Worm (Caenorhabditis elegans) whole organism, young adult: ENCODE data around the gene zmp-3.

Source experiments
- B0019.2 ChIP-seq: fragments of 200-800 bp; sonication (Bioruptor generic); conservative IDR thresholded peaks from 2 replicates; pipeline ENCODE4 v1.3.6; 2022; ENCODE audit warnings: missing genetic modification reagents, missing genetic modification characterization, missing compliant biosample characterization
- B0035.1 ChIP-seq: sonication (generic microtip); optimal IDR thresholded peaks from 2 replicates; lab custom pipeline; 2016; ENCODE audit warnings: missing genetic modification characterization, mild to moderate bottlenecking, missing compliant biosample characterization, missing genotype, missing genetic modification reagents
- C06A6.2 ChIP-seq: fragments of 200-800 bp; sonication (Bioruptor generic); conservative IDR thresholded peaks from 2 replicates; pipeline ENCODE4 v1.3.6; 2022; ENCODE audit warnings: missing genetic modification characterization, missing compliant biosample characterization
- F10E7.11 ChIP-seq: sonication (generic microtip); optimal IDR thresholded peaks from 2 replicates; lab custom pipeline; 2017; ENCODE audit warnings: mild to moderate bottlenecking, missing genetic modification characterization, moderate library complexity, missing compliant biosample characterization
- F39B2.1 ChIP-seq: fragments of 200-800 bp; sonication (Bioruptor generic); IDR thresholded peaks from 2 replicates; pipeline ENCODE4 v1.3.6; 2022; ENCODE audit warnings: missing genetic modification reagents, missing genetic modification characterization, missing compliant biosample characterization
- F57C9.4 ChIP-seq: sonication (generic microtip); optimal IDR thresholded peaks from 2 replicates; lab custom pipeline; 2017; ENCODE audit warnings: mild to moderate bottlenecking, missing genetic modification characterization, missing compliant biosample characterization
- T07F8.4 ChIP-seq: sonication (generic microtip); optimal IDR thresholded peaks from 2 replicates; lab custom pipeline; 2016; ENCODE audit warnings: mild to moderate bottlenecking, missing genetic modification characterization, moderate library complexity, missing compliant biosample characterization
- Y67H2A.10 ChIP-seq: fragments of 200-800 bp; sonication (Bioruptor generic); conservative IDR thresholded peaks from 2 replicates; pipeline ENCODE4 v1.3.6; 2022; ENCODE audit warnings: missing genetic modification reagents, missing genetic modification characterization, missing compliant biosample characterization
- Y79H2A.3 ChIP-seq: fragments of 200-800 bp; sonication (Bioruptor generic); conservative IDR thresholded peaks from 2 replicates; pipeline ENCODE4 v1.3.6; 2022; ENCODE audit warnings: missing genetic modification reagents, missing genetic modification characterization, missing compliant biosample characterization
- Y95B8A.8 ChIP-seq: fragments of 200-800 bp; sonication (Bioruptor generic); IDR thresholded peaks from 2 replicates; pipeline ENCODE4 v1.3.6; 2022; ENCODE audit warnings: missing genetic modification reagents, missing genetic modification characterization, missing compliant biosample characterization
- ZK185.1 ChIP-seq: sonication (generic microtip); optimal IDR thresholded peaks from 2 replicates; lab custom pipeline; 2016; ENCODE audit warnings: mild to moderate bottlenecking, missing genetic modification characterization, missing compliant biosample characterization; ENCODE audit not compliant: poor library complexity, severe bottlenecking
- attf-6 ChIP-seq: fragments of 200-800 bp; sonication (Bioruptor generic); IDR thresholded peaks from 2 replicates; pipeline ENCODE4 v1.3.6; 2022; ENCODE audit warnings: missing genetic modification reagents, missing genetic modification characterization, missing compliant biosample characterization
- cebp-2 ChIP-seq: fragments of 200-800 bp; sonication (Bioruptor generic); IDR thresholded peaks from 2 replicates; pipeline ENCODE4 v1.3.6; 2022; ENCODE audit warnings: missing genetic modification characterization, missing compliant biosample characterization
- ceh-100 ChIP-seq: fragments of 200-800 bp; sonication (Bioruptor generic); IDR thresholded peaks from 2 replicates; pipeline ENCODE4 v1.3.6; 2022; ENCODE audit warnings: missing genetic modification reagents, missing genetic modification characterization, missing compliant biosample characterization
- ceh-79 ChIP-seq: sonication (generic microtip); optimal IDR thresholded peaks from 2 replicates; lab custom pipeline; 2017; ENCODE audit warnings: mild to moderate bottlenecking, missing genetic modification characterization, missing compliant biosample characterization
- dox-1 ChIP-seq: fragments of 200-800 bp; sonication (Bioruptor generic); IDR thresholded peaks from 2 replicates; pipeline ENCODE4 v1.3.6; 2022; ENCODE audit warnings: missing genetic modification reagents, missing genetic modification characterization, missing compliant biosample characterization
- ekl-4 ChIP-seq: fragments of 200-800 bp; sonication (Bioruptor generic); IDR thresholded peaks from 2 replicates; pipeline ENCODE4 v1.3.6; 2022; ENCODE audit warnings: missing genetic modification reagents, missing genetic modification characterization, missing compliant biosample characterization
- fkh-3 ChIP-seq: sonication (generic microtip); optimal IDR thresholded peaks from 2 replicates; lab custom pipeline; 2016; ENCODE audit warnings: mild to moderate bottlenecking, missing genetic modification characterization, missing compliant biosample characterization
- him-1 ChIP-seq: sonication (generic microtip); optimal IDR thresholded peaks from 2 replicates; lab custom pipeline; 2016; ENCODE audit warnings: missing genotype, missing genetic modification reagents, missing genetic modification characterization, missing compliant biosample characterization
- hlh-12 ChIP-seq: sonication (generic microtip); optimal IDR thresholded peaks from 2 replicates; lab custom pipeline; 2016; ENCODE audit warnings: missing genetic modification characterization, missing compliant biosample characterization
- hlh-26 ChIP-seq: fragments of 200-800 bp; sonication (Bioruptor generic); conservative IDR thresholded peaks from 2 replicates; pipeline ENCODE4 v1.3.6; 2022; ENCODE audit warnings: missing genetic modification reagents, missing genetic modification characterization, missing compliant biosample characterization
- hmg-1.2 ChIP-seq: fragments of 200-800 bp; sonication (Bioruptor generic); IDR thresholded peaks from 2 replicates; pipeline ENCODE4 v1.3.6; 2022; ENCODE audit warnings: missing genetic modification reagents, missing genetic modification characterization, missing compliant biosample characterization
- hrde-1 ChIP-seq: sonication (generic microtip); optimal IDR thresholded peaks from 2 replicates; lab custom pipeline; 2016; ENCODE audit warnings: missing genetic modification characterization, mild to moderate bottlenecking, missing compliant biosample characterization, moderate library complexity, missing genotype, missing genetic modification reagents, borderline replicate concordance
- hsf-1 ChIP-seq: fragments of 200-800 bp; sonication (Bioruptor generic); IDR thresholded peaks from 2 replicates; pipeline ENCODE4 v1.3.6; 2022; ENCODE audit warnings: missing genetic modification reagents, missing genetic modification characterization, missing compliant biosample characterization
- lag-1 ChIP-seq: fragments of 200-800 bp; sonication (Bioruptor generic); IDR thresholded peaks from 2 replicates; pipeline ENCODE4 v1.3.6; 2022; ENCODE audit warnings: missing genetic modification reagents, missing genetic modification characterization, missing compliant biosample characterization
- let-607 ChIP-seq, 2 experiments: fragments of 200-800 bp in 1 of 2; sonication (Bioruptor generic) in 1 of 2; sonication (generic microtip) in 1 of 2; optimal IDR thresholded peaks; 2 replicates each; lab custom pipeline; 2016 to 2018; ENCODE audit warnings: mild to moderate bottlenecking in 2 of 2, missing compliant biosample characterization in 2 of 2, missing genetic modification characterization in 2 of 2, moderate library complexity in 2 of 2, missing genotype in 1 of 2
- lin-26 ChIP-seq: fragments of 200-800 bp; sonication (Bioruptor generic); IDR thresholded peaks from 2 replicates; pipeline ENCODE4 v1.3.6; 2022; ENCODE audit warnings: missing genetic modification reagents, missing genetic modification characterization, missing compliant biosample characterization
- lin-54 ChIP-seq: fragments of 200-800 bp; sonication (Bioruptor generic); optimal IDR thresholded peaks from 2 replicates; lab custom pipeline; 2018; ENCODE audit warnings: mild to moderate bottlenecking, missing genetic modification characterization, missing compliant biosample characterization
- lsy-27 ChIP-seq: sonication (generic microtip); optimal IDR thresholded peaks from 2 replicates; lab custom pipeline; 2017; ENCODE audit warnings: missing genetic modification characterization, mild to moderate bottlenecking, missing compliant biosample characterization, antibody characterized with exemption, missing genotype, borderline replicate concordance; ENCODE audit not compliant: insufficient read depth
- madf-8 ChIP-seq: fragments of 200-800 bp; sonication (Bioruptor generic); conservative IDR thresholded peaks from 2 replicates; pipeline ENCODE4 v1.3.6; 2022; ENCODE audit warnings: missing genetic modification reagents, missing genetic modification characterization, missing compliant biosample characterization
- mes-4 ChIP-seq: sonication (generic microtip); optimal IDR thresholded peaks from 2 replicates; lab custom pipeline; 2016; ENCODE audit warnings: missing genotype, missing genetic modification characterization, missing compliant biosample characterization
- mxl-1 ChIP-seq: sonication (generic microtip); optimal IDR thresholded peaks from 2 replicates; lab custom pipeline; 2016; ENCODE audit warnings: missing genetic modification characterization, missing compliant biosample characterization
- nfya-1 ChIP-seq: sonication (generic microtip); optimal IDR thresholded peaks from 2 replicates; lab custom pipeline; 2017; ENCODE audit warnings: antibody characterized with exemption, missing compliant biosample characterization, missing genetic modification characterization, borderline replicate concordance; ENCODE audit not compliant: insufficient read depth
- nhr-179 ChIP-seq: sonication (generic microtip); optimal IDR thresholded peaks from 2 replicates; lab custom pipeline; 2016; ENCODE audit warnings: mild to moderate bottlenecking, missing genetic modification characterization, missing compliant biosample characterization
- nhr-80 ChIP-seq: sonication (generic microtip); optimal IDR thresholded peaks from 2 replicates; lab custom pipeline; 2016; ENCODE audit warnings: missing genetic modification characterization, missing compliant biosample characterization
- nhr-90 ChIP-seq: sonication (generic microtip); optimal IDR thresholded peaks from 2 replicates; lab custom pipeline; 2016; ENCODE audit warnings: missing genotype, mild to moderate bottlenecking, missing genetic modification characterization, missing compliant biosample characterization
- sdz-38 ChIP-seq: sonication (generic microtip); optimal IDR thresholded peaks from 2 replicates; lab custom pipeline; 2016; ENCODE audit warnings: missing genotype, missing genetic modification characterization, missing compliant biosample characterization
- snpc-4 ChIP-seq, 5 experiments: fragments of 150-350 bp in 1 of 5; sonication (generic microtip) in 4 of 5; optimal IDR thresholded peaks; 2 replicates each; lab custom pipeline; 2014 to 2018; ENCODE audit warnings: missing genetic modification characterization in 5 of 5, missing biosample characterization in 3 of 5, antibody characterized with exemption in 2 of 5, mild to moderate bottlenecking in 2 of 5, missing compliant biosample characterization in 2 of 5, missing genotype in 2 of 5, moderate library complexity in 2 of 5, missing genetic modification reagents in 1 of 5
- somi-1 ChIP-seq: fragments of 200-800 bp; sonication (Bioruptor generic); optimal IDR thresholded peaks from 2 replicates; lab custom pipeline; 2018; ENCODE audit warnings: mild to moderate bottlenecking, missing genetic modification characterization, missing compliant biosample characterization
- sptf-2 ChIP-seq: fragments of 200-800 bp; sonication (Bioruptor generic); optimal IDR thresholded peaks from 2 replicates; lab custom pipeline; 2018; ENCODE audit warnings: mild to moderate bottlenecking, missing genetic modification characterization, missing compliant biosample characterization
- tbx-9 ChIP-seq: sonication (generic microtip); optimal IDR thresholded peaks from 2 replicates; lab custom pipeline; 2016; ENCODE audit warnings: borderline replicate concordance, missing genetic modification characterization, inconsistent platforms, missing compliant biosample characterization
- unc-62 ChIP-seq: fragments of 150-350 bp; optimal IDR thresholded peaks from 2 replicates; lab custom pipeline; 2014; ENCODE audit warnings: missing biosample characterization, missing genetic modification reagents, missing genetic modification characterization
- xnd-1 ChIP-seq: sonication (generic microtip); optimal IDR thresholded peaks from 2 replicates; lab custom pipeline; 2016; ENCODE audit warnings: missing genotype, missing genetic modification reagents, missing genetic modification characterization, missing compliant biosample characterization
- zfh-2 ChIP-seq: fragments of 200-800 bp; sonication (Bioruptor generic); conservative IDR thresholded peaks from 2 replicates; pipeline ENCODE4 v1.3.6; 2022; ENCODE audit warnings: missing genetic modification reagents, missing genetic modification characterization, missing compliant biosample characterization
- zim-3 ChIP-seq: sonication (generic microtip); optimal IDR thresholded peaks from 2 replicates; lab custom pipeline; 2017; ENCODE audit warnings: mild to moderate bottlenecking, missing genetic modification characterization, moderate library complexity, missing compliant biosample characterization
- ztf-18 ChIP-seq: sonication (generic microtip); optimal IDR thresholded peaks from 2 replicates; lab custom pipeline; 2016; ENCODE audit warnings: missing genotype, mild to moderate bottlenecking, missing genetic modification characterization, missing compliant biosample characterization
- ztf-6 ChIP-seq: fragments of 200-800 bp; sonication (Bioruptor generic); IDR thresholded peaks from 2 replicates; pipeline ENCODE4 v1.3.6; 2022; ENCODE audit warnings: missing genetic modification reagents, missing genetic modification characterization, missing compliant biosample characterization

Gene zmp-3

ce11 chrV:2863033-2863432, 46.4 kb downstream of the zmp-3 start, which contains the start of gene srh-272:
srh-272 (plus strand) TSS chrV:2863333.
- TF ChIP-seq Y95B8A.8, result no peak
- TF ChIP-seq F57C9.4, result no peak
- no peak for TF ChIP-seq B0019.2 (GFP tag; lab: Robert Waterston, UW)
- no peak for TF ChIP-seq ZK185.1 (tag; lab: Kevin White, UChicago)
- no peak for TF ChIP-seq ceh-79
- TF ChIP-seq lag-1, result no peak
- TF ChIP-seq zfh-2 (GFP tag; lab: Robert Waterston, UW), result no peak
- TF ChIP-seq lin-54 (GFP tag; lab: Kevin White, UChicago), result no peak
- no peak for TF ChIP-seq F39B2.1 (GFP tag; lab: Robert Waterston, UW)
- no peak for TF ChIP-seq somi-1 (GFP tag; lab: Kevin White, UChicago)
- TF ChIP-seq ekl-4 (GFP tag; lab: Robert Waterston, UW), result no peak
- no peak for TF ChIP-seq hlh-12 (tag; lab: Kevin White, UChicago)
- no peak for TF ChIP-seq ztf-18
- no peak for TF ChIP-seq let-607 (tag; optimal IDR thresholded peaks at IDR 0.05; lab: Kevin White, UChicago)

- TF ChIP-seq snpc-4 (GFP tag; optimal IDR thresholded peaks at IDR 0.05; lab: Kevin White, UChicago) (no peak), snpc-4 (tag; optimal IDR thresholded peaks at IDR 0.05; lab: Kevin White, UChicago) (no peak), ztf-6 (GFP tag; lab: Robert Waterston, UW) (no peak), Y79H2A.3 (GFP tag; lab: Robert Waterston, UW) (no peak), cebp-2 (GFP tag; lab: Robert Waterston, UW) (no peak), mes-4 (tag; lab: Kevin White, UChicago) (no peak), ceh-100 (no peak), sptf-2 (GFP tag; lab: Kevin White, UChicago) (no peak), zim-3 (tag; lab: Kevin White, UChicago) (no peak), nfya-1 (tag; lab: Kevin White, UChicago) (no peak), C06A6.2 (GFP tag; lab: Robert Waterston, UW) (no peak), hmg-1.2 (GFP tag; lab: Robert Waterston, UW) (no peak), nhr-179 (tag; lab: Kevin White, UChicago) (no peak), him-1 (tag; lab: Kevin White, UChicago) (no peak), mxl-1 (tag; lab: Kevin White, UChicago) (no peak), hrde-1 (tag; lab: Kevin White, UChicago) (no peak), F10E7.11 (tag; lab: Kevin White, UChicago) (no peak), T07F8.4 (tag; lab: Kevin White, UChicago) (no peak), xnd-1 (tag; lab: Kevin White, UChicago) (no peak), fkh-3 (no peak), dox-1 (no peak)
Measured at ce11 chrV:2861505-2861904, 47.9 kb downstream of the zmp-3 start, which contains the start of gene srh-270. srh-270 (minus strand) TSS chrV:2861605.

ce11 chrV:2859738-2860137, 49.7 kb downstream of the zmp-3 start, which contains the start of gene srj-54:
srj-54 (minus strand) TSS chrV:2859838.
- TF ChIP-seq hlh-26 (no peak), nhr-80 (no peak), tbx-9 (no peak), hsf-1 (GFP tag; lab: Robert Waterston, UW) (no peak), mxl-1 (tag; lab: Kevin White, UChicago) (no peak), lsy-27 (tag; lab: Kevin White, UChicago) (no peak), madf-8 (GFP tag; lab: Robert Waterston, UW) (no peak), F10E7.11 (tag; lab: Kevin White, UChicago) (no peak), dox-1 (no peak), zfh-2 (GFP tag; lab: Robert Waterston, UW) (no peak), Y67H2A.10 (no peak), sdz-38 (no peak), attf-6 (GFP tag; lab: Robert Waterston, UW) (no peak), unc-62 (GFP tag; lab: Kevin White, UChicago) (no peak), nhr-90 (tag; lab: Kevin White, UChicago) (no peak), B0035.1 (tag; lab: Kevin White, UChicago) (no peak), lin-26 (GFP tag; lab: Robert Waterston, UW) (no peak)
